Worm (Caenorhabditis elegans): ENCODE data around the gene T12D8.10.

- TF ChIP-seq let-526 (GFP tag; IDR thresholded peaks at IDR 0.05) = no peak
- no peak for TF ChIP-seq B0035.1 (tag; optimal IDR thresholded peaks at IDR 0.05)
- no peak for TF ChIP-seq F52B5.7 (tag; optimal IDR thresholded peaks at IDR 0.05)
- no peak for TF ChIP-seq Y79H2A.3 (GFP tag; conservative IDR thresholded peaks at IDR 0.05)
- no peak for TF ChIP-seq mcd-1 (GFP tag; IDR thresholded peaks at IDR 0.05)
- no peak for TF ChIP-seq dpl-1 (GFP tag; optimal IDR thresholded peaks at IDR 0.05)
- no peak for TF ChIP-seq dpff-1 (tag; optimal IDR thresholded peaks at IDR 0.05)
- TF ChIP-seq let-607 (tag; optimal IDR thresholded peaks at IDR 0.05) = peak; percentile 11 to 82
Measured at ce11 chrIII:13606016-13606530, 36.1 kb downstream of the T12D8.10 start, which contains the start of gene act-5.

Data from whole organism, young adult.